Fruit fly (Drosophila melanogaster): ENCODE data around the gene gzl.

Gene gzl

DNA sequence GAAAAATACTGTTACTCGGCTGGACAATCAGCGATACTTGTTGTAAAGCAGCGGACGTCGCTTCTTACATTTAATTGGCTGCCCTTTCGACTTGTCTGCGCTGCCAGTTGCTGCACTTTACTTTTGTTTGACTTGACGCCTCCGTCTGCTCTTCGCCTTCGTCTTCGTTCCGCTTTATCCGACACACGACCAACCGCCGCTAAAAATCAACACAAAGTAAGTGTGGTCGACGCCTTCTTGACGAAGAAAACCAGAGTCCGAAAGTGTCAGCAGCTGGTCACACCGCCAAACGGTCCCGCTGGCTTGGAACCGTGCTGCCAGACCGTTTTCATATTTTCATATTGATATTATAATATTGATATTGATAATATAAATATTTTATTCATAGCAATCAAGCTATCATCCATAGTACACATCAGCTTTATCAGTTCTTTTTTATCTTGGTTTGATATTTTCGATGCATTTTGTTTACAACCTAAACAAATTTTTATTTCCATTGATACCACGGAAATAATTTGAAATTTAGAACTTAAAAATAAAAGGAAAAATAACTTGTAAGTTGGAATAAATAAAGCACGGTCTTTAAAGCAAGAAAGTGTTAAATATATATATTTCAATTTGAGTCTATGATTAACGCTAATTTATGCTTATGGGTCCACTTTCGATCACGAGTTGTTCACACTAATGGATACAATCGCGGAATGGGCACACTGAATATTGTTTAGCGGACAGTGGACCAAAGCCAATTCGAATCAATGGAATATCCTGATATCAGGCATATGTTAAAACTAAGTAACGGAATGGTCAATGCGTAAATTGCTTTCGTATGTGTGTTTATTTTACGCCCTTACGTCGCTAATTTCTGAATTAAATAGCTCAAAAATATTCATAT, 23.2 kb downstream of the gzl start, which contains the start of gene Dmtn (continued):
- TF ChIP-seq CG6272 (GFP tag; IDR thresholded peaks at IDR 0.05) (no peak), CG32767 (GFP tag; IDR thresholded peaks at IDR 0.05) (no peak), CG11695 (GFP tag; IDR thresholded peaks at IDR 0.05) (no peak), HHEX (GFP tag; optimal IDR thresholded peaks at IDR 0.05) (peak; percentile 17), HmgZ (tag; optimal IDR thresholded peaks at IDR 0.05) (no peak), CG15269 (tag; optimal IDR thresholded peaks at IDR 0.05) (peak; percentile 36), ara (GFP tag; IDR thresholded peaks at IDR 0.05) (no peak), usp (GFP tag; optimal IDR thresholded peaks at IDR 0.05) (no peak), CG2120 (GFP tag; optimal IDR thresholded peaks at IDR 0.05) (peak; percentile 32), Oli (tag; optimal IDR thresholded peaks at IDR 0.05) (peak; percentile 25), gro (GFP tag; optimal IDR thresholded peaks at IDR 0.05) (peak; percentile 51), CG3995 (GFP tag; optimal IDR thresholded peaks at IDR 0.05) (no peak), CG6254 (GFP tag; optimal IDR thresholded peaks at IDR 0.05) (peak; percentile 17), CG12299 (tag; optimal IDR thresholded peaks at IDR 0.05) (no peak), nerfin-1 (tag; optimal IDR thresholded peaks at IDR 0.05) (peak; percentile 14), CG31388 (GFP tag; optimal IDR thresholded peaks at IDR 0.05) (no peak), gfzf (GFP tag; optimal IDR thresholded peaks at IDR 0.05) (peak; percentile 64), CG15601 (tag; optimal IDR thresholded peaks at IDR 0.05) (peak; percentile 16), Antp (GFP tag; optimal IDR thresholded peaks at IDR 0.05) (peak; percentile 29), HLHmδ (GFP tag; optimal IDR thresholded peaks at IDR 0.05) (peak; percentile 93), sens (GFP tag) (peak; percentile 68), GATAe (GFP tag; conservative IDR thresholded peaks at IDR 0.05) (no peak), Atf6 (GFP tag; IDR thresholded peaks at IDR 0.05) (no peak), pzg (GFP tag; optimal IDR thresholded peaks at IDR 0.05) (peak; percentile 70), stc (GFP tag; IDR thresholded peaks at IDR 0.05) (no peak), Xbp1 (GFP tag; optimal IDR thresholded peaks at IDR 0.05) (peak; percentile 13), pum (GFP tag; optimal IDR thresholded peaks at IDR 0.05) (no peak), kni (GFP tag; optimal IDR thresholded peaks at IDR 0.05) (peak; percentile 60), scrt (GFP tag; optimal IDR thresholded peaks at IDR 0.05) (peak; percentile 35), Dfd (GFP tag; optimal IDR thresholded peaks at IDR 0.05) (no peak), D19A (tag; optimal IDR thresholded peaks at IDR 0.05) (no peak), HmgD (GFP tag; optimal IDR thresholded peaks at IDR 0.05) (peak; percentile 38), insv (GFP tag; optimal IDR thresholded peaks at IDR 0.05) (no peak), Spps (tag; optimal IDR thresholded peaks at IDR 0.05) (no peak), CG12942 (GFP tag; optimal IDR thresholded peaks at IDR 0.05) (no peak), org-1 (GFP tag; optimal IDR thresholded peaks at IDR 0.05) (no peak), E2f2 (GFP tag; IDR thresholded peaks at IDR 0.05) (no peak), CG18599 (GFP tag; optimal IDR thresholded peaks at IDR 0.05) (no peak), inv (GFP tag; IDR thresholded peaks at IDR 0.05; ENCODE audit: partially characterized antibody) (no peak), jing (GFP tag; optimal IDR thresholded peaks at IDR 0.05) (no peak), twi (tag; optimal IDR thresholded peaks at IDR 0.05) (no peak), E2f1 (GFP tag; IDR thresholded peaks at IDR 0.05) (no peak), Dll (GFP tag; IDR thresholded peaks at IDR 0.05; ENCODE audit: partially characterized antibody) (no peak), sqz (GFP tag; optimal IDR thresholded peaks at IDR 0.05) (no peak), lov (optimal IDR thresholded peaks at IDR 0.05) (no peak), lov (GFP tag; IDR thresholded peaks at IDR 0.05) (no peak), dmrt11E (tag; optimal IDR thresholded peaks at IDR 0.05) (no peak), CG12071 (GFP tag; optimal IDR thresholded peaks at IDR 0.05) (peak; percentile 35), Eip74EF (GFP tag; optimal IDR thresholded peaks at IDR 0.05) (peak in 1 of 2 experiments; percentile 26)
